Fruit fly (Drosophila melanogaster): ENCODE data around the gene CG44139.

DNA sequence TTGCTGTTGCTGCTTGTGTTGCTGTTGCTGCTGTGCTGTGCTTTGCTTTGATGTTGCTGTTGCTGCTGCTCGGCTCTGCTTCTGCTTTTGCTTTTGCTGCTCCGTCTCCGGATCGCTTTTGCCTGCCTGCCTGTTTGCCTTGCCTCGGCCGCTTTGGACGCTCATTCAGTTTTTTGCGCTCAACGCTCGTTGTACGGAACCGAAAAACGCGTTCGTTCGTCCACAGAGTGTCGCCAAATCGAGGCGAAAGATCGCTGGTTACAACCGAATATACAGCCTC is 3.6 kb downstream of the CG44139 start, which contains the start of gene dpp:
- TF ChIP-seq Hr4 (GFP tag; optimal IDR thresholded peaks at IDR 0.05) (no peak), CG10669 (GFP tag; optimal IDR thresholded peaks at IDR 0.05) (no peak), CG34406 (GFP tag; optimal IDR thresholded peaks at IDR 0.05) (no peak)
